Worm (Caenorhabditis elegans) whole organism, L3 larva: ENCODE results near the gene nhr-38.

ENCODE experiments used
- ZK546.5 ChIP-seq: sonication (generic microtip); optimal IDR thresholded peaks from 2 replicates; lab custom pipeline; 2017; ENCODE audit warnings: missing biosample characterization, missing genetic modification characterization
- aly-2 ChIP-seq: fragments of 150-350 bp; optimal IDR thresholded peaks from 2 replicates; lab custom pipeline; 2014; ENCODE audit warnings: missing biosample characterization, missing genetic modification characterization
- ama-1 ChIP-seq: fragments of 150-350 bp; optimal IDR thresholded peaks from 2 replicates; lab custom pipeline; 2018
- ceh-16 ChIP-seq: sonication (generic microtip); optimal IDR thresholded peaks from 2 replicates; lab custom pipeline; 2017; ENCODE audit warnings: missing biosample characterization, missing genetic modification characterization
- ceh-82 ChIP-seq: fragments of 150-350 bp; optimal IDR thresholded peaks from 2 replicates; lab custom pipeline; 2014; ENCODE audit warnings: missing biosample characterization, missing genetic modification characterization
- ceh-9 ChIP-seq: sonication (generic microtip); optimal IDR thresholded peaks from 2 replicates; lab custom pipeline; 2018; ENCODE audit warnings: missing biosample characterization, missing genetic modification characterization
- egl-5 ChIP-seq: fragments of 150-350 bp; optimal IDR thresholded peaks from 2 replicates; lab custom pipeline; 2017; ENCODE audit warnings: missing biosample characterization, missing genetic modification reagents, missing genetic modification characterization, inconsistent platforms
- elt-2 ChIP-seq: sonication (generic microtip); optimal IDR thresholded peaks from 2 replicates; lab custom pipeline; 2016; ENCODE audit warnings: missing genetic modification reagents, mild to moderate bottlenecking, missing genetic modification characterization, missing compliant biosample characterization
- elt-3 ChIP-seq, 3 experiments: fragments of 150-350 bp in 1 of 3; sonication (generic microtip) in 2 of 3; optimal IDR thresholded peaks; 2 replicates in 2 of 3; 4 replicates in 1 of 3; lab custom pipeline; 2014 to 2017; ENCODE audit warnings: missing biosample characterization in 3 of 3, missing genetic modification characterization in 3 of 3
- eor-1 ChIP-seq, 2 experiments: fragments of 150-350 bp; optimal IDR thresholded peaks; 2 replicates each; lab custom pipeline; 2014 to 2018; ENCODE audit warnings: missing biosample characterization in 2 of 2, missing genetic modification characterization in 2 of 2
- fkh-10 ChIP-seq: sonication (generic microtip); optimal IDR thresholded peaks from 2 replicates; lab custom pipeline; 2017; ENCODE audit warnings: missing biosample characterization, missing genetic modification reagents, missing genetic modification characterization
- fkh-2 ChIP-seq: fragments of 150-350 bp; optimal IDR thresholded peaks from 2 replicates; lab custom pipeline; 2014; ENCODE audit warnings: missing biosample characterization, missing genetic modification reagents, missing genetic modification characterization
- hmg-11 ChIP-seq: sonication (generic microtip); optimal IDR thresholded peaks from 2 replicates; lab custom pipeline; 2016; ENCODE audit warnings: missing genetic modification characterization, missing compliant biosample characterization
- lin-15B ChIP-seq: fragments of 150-350 bp; optimal IDR thresholded peaks from 2 replicates; lab custom pipeline; 2014; ENCODE audit warnings: missing biosample characterization, missing genetic modification characterization
- mml-1 ChIP-seq: fragments of 150-350 bp; sonication (generic microtip); optimal IDR thresholded peaks from 3 replicates; lab custom pipeline; 2014; ENCODE audit warnings: missing biosample characterization, missing genetic modification characterization
- nfya-1 ChIP-seq: sonication (generic microtip); optimal IDR thresholded peaks from 2 replicates; lab custom pipeline; 2017; ENCODE audit warnings: missing genetic modification characterization, mild to moderate bottlenecking, missing compliant biosample characterization, antibody characterized with exemption, moderate library complexity; ENCODE audit not compliant: insufficient read depth
- nhr-11 ChIP-seq: fragments of 150-350 bp; optimal IDR thresholded peaks from 2 replicates; lab custom pipeline; 2014; ENCODE audit warnings: missing biosample characterization, missing genetic modification characterization
- nhr-23 ChIP-seq: fragments of 150-350 bp; optimal IDR thresholded peaks from 2 replicates; lab custom pipeline; 2014; ENCODE audit warnings: missing biosample characterization, missing genetic modification reagents, missing genetic modification characterization
- nhr-237 ChIP-seq: fragments of 150-350 bp; optimal IDR thresholded peaks from 2 replicates; lab custom pipeline; 2014; ENCODE audit warnings: missing biosample characterization, missing genetic modification characterization
- nhr-28 ChIP-seq: fragments of 150-350 bp; optimal IDR thresholded peaks from 2 replicates; lab custom pipeline; 2014; ENCODE audit warnings: missing biosample characterization, missing genetic modification characterization
- nhr-43 ChIP-seq: sonication (generic microtip); optimal IDR thresholded peaks from 2 replicates; lab custom pipeline; 2016; ENCODE audit warnings: mild to moderate bottlenecking, missing genetic modification characterization, missing compliant biosample characterization; ENCODE audit not compliant: poor library complexity, severe bottlenecking
- nhr-76 ChIP-seq: fragments of 150-350 bp; sonication (generic microtip); optimal IDR thresholded peaks from 5 replicates; lab custom pipeline; 2014; ENCODE audit warnings: missing biosample characterization, missing genetic modification characterization
- nhr-77 ChIP-seq: fragments of 150-350 bp; optimal IDR thresholded peaks from 2 replicates; lab custom pipeline; 2014; ENCODE audit warnings: missing biosample characterization, missing genetic modification characterization
- pha-4 ChIP-seq: fragments of 150-350 bp; optimal IDR thresholded peaks from 2 replicates; lab custom pipeline; 2014; ENCODE audit warnings: missing biosample characterization, missing genetic modification reagents, missing genetic modification characterization
- sea-2 ChIP-seq: fragments of 150-350 bp; sonication (generic microtip); optimal IDR thresholded peaks from 4 replicates; lab custom pipeline; 2014; ENCODE audit warnings: missing biosample characterization, missing genetic modification reagents, missing genetic modification characterization
- skn-1 ChIP-seq: fragments of 150-350 bp; optimal IDR thresholded peaks from 2 replicates; lab custom pipeline; 2014; ENCODE audit warnings: missing biosample characterization, missing genetic modification characterization
- snpc-4 ChIP-seq: fragments of 150-350 bp; optimal IDR thresholded peaks from 2 replicates; lab custom pipeline; 2014; ENCODE audit warnings: missing biosample characterization, missing genetic modification characterization
- unc-39 ChIP-seq: sonication (generic microtip); optimal IDR thresholded peaks from 4 replicates; lab custom pipeline; 2017; ENCODE audit warnings: missing biosample characterization, missing genetic modification characterization
- zag-1 ChIP-seq: fragments of 150-350 bp; optimal IDR thresholded peaks from 2 replicates; lab custom pipeline; 2014; ENCODE audit warnings: missing biosample characterization, missing genetic modification characterization
- ztf-11 ChIP-seq: fragments of 150-350 bp; optimal IDR thresholded peaks from 2 replicates; lab custom pipeline; 2014; ENCODE audit warnings: missing biosample characterization, missing genetic modification characterization

Gene nhr-38

ce11 chrIV:9690644-9691043 lies 19.3 kb upstream of the nhr-38 start, which contains the start of gene sdz-36:
TSS of gene sdz-36 (plus strand) at chrIV:9690944.
- TF ChIP-seq sea-2 (GFP tag; lab: Kevin White, UChicago), result no peak
- TF ChIP-seq nhr-43 (tag; lab: Kevin White, UChicago), result no peak
- no peak for TF ChIP-seq ztf-11 (tag; lab: Kevin White, UChicago)
- TF ChIP-seq eor-1 (tag; optimal IDR thresholded peaks at IDR 0.05; lab: Kevin White, UChicago), result no peak
- TF ChIP-seq ZK546.5 (tag; lab: Kevin White, UChicago), result no peak
- no peak for TF ChIP-seq nhr-23 (tag; lab: Kevin White, UChicago)
- TF ChIP-seq nhr-76 (tag; lab: Kevin White, UChicago), result no peak
- TF ChIP-seq hmg-11 (tag; lab: Kevin White, UChicago), result no peak
- TF ChIP-seq aly-2 (tag; lab: Kevin White, UChicago), result no peak
- TF ChIP-seq elt-3 (tag; optimal IDR thresholded peaks at IDR 0.05; lab: Kevin White, UChicago), result no peak
- no peak for TF ChIP-seq mml-1 (tag; lab: Kevin White, UChicago)
- TF ChIP-seq fkh-10 (GFP tag; lab: Kevin White, UChicago), result no peak
- TF ChIP-seq ama-1 (lab: Kevin White, UChicago), result no peak
- TF ChIP-seq fkh-2, result no peak

DNA sequence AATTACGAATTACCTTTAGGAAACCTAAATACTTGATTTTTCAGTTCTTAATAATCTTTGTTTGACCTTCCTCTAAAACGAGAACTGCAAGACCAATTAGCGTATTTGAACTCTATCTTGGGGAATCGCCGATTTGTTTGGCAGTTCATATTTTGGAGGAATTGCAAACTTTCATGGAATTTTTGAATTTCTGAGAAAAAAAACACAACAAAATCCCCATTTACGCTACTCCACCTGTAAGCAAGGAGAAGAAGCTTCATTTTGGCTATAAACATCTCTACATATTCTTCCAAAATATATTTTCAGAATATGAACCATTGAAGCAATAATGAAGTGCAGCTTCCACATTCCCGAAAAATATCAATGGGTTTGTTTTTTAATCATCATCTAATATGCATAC lies 17.1 kb upstream of the nhr-38 start, which contains the start of gene twk-9:
Gene twk-9 (plus strand): TSS at position 301 of the 400 bp plus-strand sequence.
- no peak for TF ChIP-seq lin-15B
- no peak for TF ChIP-seq nhr-237 (tag; lab: Kevin White, UChicago)

ce11 chrIV:9696513-9696912 lies 13.5 kb upstream of the nhr-38 start:
- TF ChIP-seq nfya-1 (tag; lab: Kevin White, UChicago) (no peak), nhr-23 (tag; lab: Kevin White, UChicago) (no peak), nhr-11 (no peak), elt-2 (tag; lab: Kevin White, UChicago) (no peak), ceh-16 (tag; lab: Kevin White, UChicago) (no peak), elt-3 (tag; optimal IDR thresholded peaks at IDR 0.05; lab: Kevin White, UChicago) (no peak), nhr-77 (tag; lab: Kevin White, UChicago) (no peak), nhr-28 (tag; lab: Kevin White, UChicago) (no peak), hmg-11 (tag; lab: Kevin White, UChicago) (no peak)

- TF ChIP-seq lin-15B (no peak), ceh-82 (no peak)
- TF ChIP-seq, all 47 proteins: peak for 0
These were observed 12.1 kb upstream of the nhr-38 start for ce11 chrIV:9697869-9698268.

- TF ChIP-seq pha-4, result peak; percentile 22
- TF ChIP-seq nhr-237 (tag; lab: Kevin White, UChicago), result no peak
These were observed 10.9 kb upstream of the nhr-38 start for ce11 chrIV:9699062-9699461.

DNA sequence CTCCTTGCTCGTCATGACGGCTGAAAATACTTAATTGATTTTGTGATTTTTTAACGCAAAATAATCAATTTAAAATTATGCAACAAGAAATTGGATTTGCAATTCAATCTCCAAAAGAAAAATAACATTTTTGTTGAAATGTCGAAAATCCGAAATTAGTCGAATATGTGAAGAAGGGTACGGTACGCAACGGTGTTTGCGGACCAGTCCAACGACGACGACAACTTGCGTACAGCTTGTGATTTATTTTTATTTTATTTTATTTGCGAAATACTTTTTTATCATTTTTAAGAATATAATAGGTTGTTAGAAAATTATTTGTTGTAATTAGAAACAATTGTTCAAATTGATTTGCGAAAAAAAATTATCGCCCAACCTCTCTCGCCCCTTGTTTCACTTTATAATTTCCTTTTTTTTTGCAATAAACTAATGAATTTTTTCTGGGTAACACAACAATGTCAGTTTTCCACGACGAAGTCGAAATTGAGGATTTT lies 3.2 kb upstream of the nhr-38 start, which contains the start of the genes dcaf-1 and dph-3:
Gene dcaf-1 (minus strand): TSS at position 20 of the 494 bp plus-strand sequence.
Gene dph-3 (plus strand): TSS at position 444 of the 494 bp plus-strand sequence.
- TF ChIP-seq pha-4 (peak; percentile 58), nhr-23 (tag; lab: Kevin White, UChicago) (peak; percentile 22), ZK546.5 (tag; lab: Kevin White, UChicago) (no peak), nhr-77 (tag; lab: Kevin White, UChicago) (no peak), ama-1 (lab: Kevin White, UChicago) (no peak), ceh-9 (tag; lab: Kevin White, UChicago) (no peak), elt-2 (tag; lab: Kevin White, UChicago) (peak; percentile 14), hmg-11 (tag; lab: Kevin White, UChicago) (peak; percentile 35), egl-5 (tag; lab: Kevin White, UChicago) (peak; percentile 69), nfya-1 (tag; lab: Kevin White, UChicago) (peak; percentile 78), skn-1 (tag; lab: Kevin White, UChicago) (peak; percentile 80), snpc-4 (tag; lab: Kevin White, UChicago) (no peak), ceh-82 (no peak), eor-1 (tag; optimal IDR thresholded peaks at IDR 0.05; lab: Kevin White, UChicago) (no peak), lin-15B (peak; percentile 48), zag-1 (tag; lab: Kevin White, UChicago) (no peak), unc-39 (tag; lab: Kevin White, UChicago) (no peak)
